Worm (Caenorhabditis elegans) whole organism, young adult: ENCODE results near the gene lin-52.

Experiments used
- F49E8.2 ChIP-seq: sonication (generic microtip); optimal IDR thresholded peaks from 3 replicates; lab custom pipeline; 2017; ENCODE audit warnings: missing genetic modification characterization, mild to moderate bottlenecking, missing compliant biosample characterization, antibody characterized with exemption, moderate library complexity; ENCODE audit not compliant: insufficient read depth
- T07F8.4 ChIP-seq: sonication (generic microtip); optimal IDR thresholded peaks from 2 replicates; lab custom pipeline; 2016; ENCODE audit warnings: mild to moderate bottlenecking, missing genetic modification characterization, moderate library complexity, missing compliant biosample characterization
- Y53G8AR.9 ChIP-seq: fragments of 200-800 bp; sonication (Bioruptor generic); conservative IDR thresholded peaks from 2 replicates; pipeline ENCODE4 v1.3.6; 2022; ENCODE audit warnings: missing genetic modification reagents, missing genetic modification characterization, missing compliant biosample characterization
- Y67H2A.10 ChIP-seq: fragments of 200-800 bp; sonication (Bioruptor generic); conservative IDR thresholded peaks from 2 replicates; pipeline ENCODE4 v1.3.6; 2022; ENCODE audit warnings: missing genetic modification reagents, missing genetic modification characterization, missing compliant biosample characterization
- Y79H2A.3 ChIP-seq: fragments of 200-800 bp; sonication (Bioruptor generic); conservative IDR thresholded peaks from 2 replicates; pipeline ENCODE4 v1.3.6; 2022; ENCODE audit warnings: missing genetic modification reagents, missing genetic modification characterization, missing compliant biosample characterization
- ccch-3 ChIP-seq: fragments of 200-800 bp; sonication (Bioruptor generic); optimal IDR thresholded peaks from 2 replicates; lab custom pipeline; 2018; ENCODE audit warnings: mild to moderate bottlenecking, missing genetic modification characterization, missing compliant biosample characterization
- snpc-4 ChIP-seq, 5 experiments: fragments of 150-350 bp in 1 of 5; sonication (generic microtip) in 4 of 5; optimal IDR thresholded peaks; 2 replicates each; lab custom pipeline; 2014 to 2018; ENCODE audit warnings: missing genetic modification characterization in 5 of 5, missing biosample characterization in 3 of 5, antibody characterized with exemption in 2 of 5, mild to moderate bottlenecking in 2 of 5, missing compliant biosample characterization in 2 of 5, missing genotype in 2 of 5, moderate library complexity in 2 of 5, missing genetic modification reagents in 1 of 5
- tbx-9 ChIP-seq: sonication (generic microtip); optimal IDR thresholded peaks from 2 replicates; lab custom pipeline; 2016; ENCODE audit warnings: borderline replicate concordance, missing genetic modification characterization, inconsistent platforms, missing compliant biosample characterization

ce11 chrIII:9779080-9779479, 45.5 kb downstream of the lin-52 start:
- no peak for TF ChIP-seq Y79H2A.3 (GFP tag; lab: Robert Waterston, UW)
- no peak for TF ChIP-seq T07F8.4
- no peak for TF ChIP-seq tbx-9 (tag; lab: Kevin White, UChicago)
- TF ChIP-seq F49E8.2 (tag; lab: Kevin White, UChicago), result no peak
- TF ChIP-seq ccch-3 (GFP tag; lab: Kevin White, UChicago), result no peak
- no peak for TF ChIP-seq Y53G8AR.9
- no peak for TF ChIP-seq snpc-4 (GFP tag; optimal IDR thresholded peaks at IDR 0.05; lab: Kevin White, UChicago)
- no peak for TF ChIP-seq snpc-4 (tag; optimal IDR thresholded peaks at IDR 0.05; lab: Kevin White, UChicago)
- TF ChIP-seq Y67H2A.10 (GFP tag; lab: Robert Waterston, UW), result no peak
